Fruit fly (Drosophila melanogaster): ENCODE measurements around the gene CG4041.

DNA sequence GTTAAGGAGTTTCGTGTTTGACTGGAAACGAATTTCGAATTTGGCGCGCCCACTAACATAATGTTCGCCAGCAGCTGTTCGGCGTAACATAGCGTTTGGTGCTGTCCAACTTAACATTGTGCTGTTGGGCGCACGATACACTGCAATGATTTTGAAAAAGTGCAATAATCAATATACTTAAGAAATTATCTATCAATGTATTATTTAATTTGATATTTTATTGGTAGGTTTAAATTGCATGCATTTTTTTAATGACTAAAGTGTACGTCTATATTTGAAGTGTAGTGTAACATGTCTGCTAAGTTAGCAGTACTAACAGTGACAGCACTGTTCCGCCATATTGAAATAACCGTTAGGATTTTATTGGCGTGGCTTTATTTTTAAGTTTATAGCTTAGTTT lies 11.7 kb downstream of the CG4041 start, which contains the start of gene CG6927:
- TF ChIP-seq CG8478 (optimal IDR thresholded peaks at IDR 0.05) (no peak), EcR (GFP tag; optimal IDR thresholded peaks at IDR 0.05) (no peak), psq (optimal IDR thresholded peaks at IDR 0.05) (no peak), usp (GFP tag; optimal IDR thresholded peaks at IDR 0.05) (no peak), Dll (optimal IDR thresholded peaks at IDR 0.05) (no peak)
